Worm (Caenorhabditis elegans) whole organism, L4 larva: ENCODE measurements around the gene F48G7.9.

ENCODE experiments used
- T20F7.1 ChIP-seq: fragments of 200-800 bp; sonication (Bioruptor generic); optimal IDR thresholded peaks from 2 replicates; lab custom pipeline; 2018; ENCODE audit warnings: mild to moderate bottlenecking, missing genetic modification characterization, missing compliant biosample characterization
- T26A8.4 ChIP-seq: fragments of 200-800 bp; sonication (Bioruptor generic); IDR thresholded peaks from 2 replicates; pipeline ENCODE4 v1.3.6; 2022; ENCODE audit warnings: missing genetic modification characterization, missing compliant biosample characterization
- Y48G9A.11 ChIP-seq: fragments of 200-800 bp; sonication (Bioruptor generic); IDR thresholded peaks from 2 replicates; pipeline ENCODE4 v1.3.6; 2022; ENCODE audit warnings: missing genetic modification reagents, missing genetic modification characterization, missing compliant biosample characterization
- Y75B8A.6 ChIP-seq: fragments of 200-800 bp; sonication (Bioruptor generic); IDR thresholded peaks from 2 replicates; pipeline ENCODE4 v1.3.6; 2022; ENCODE audit warnings: missing genetic modification reagents, missing genetic modification characterization, missing compliant biosample characterization
- aly-2 ChIP-seq: sonication (generic microtip); optimal IDR thresholded peaks from 2 replicates; lab custom pipeline; 2018; ENCODE audit warnings: missing biosample characterization, missing genetic modification characterization
- ceh-20 ChIP-seq: fragments of 200-800 bp; sonication (Bioruptor generic); IDR thresholded peaks from 2 replicates; pipeline ENCODE4 v1.3.6; 2022; ENCODE audit warnings: missing genetic modification reagents, missing genetic modification characterization, missing compliant biosample characterization
- ceh-62 ChIP-seq: sonication (generic microtip); optimal IDR thresholded peaks from 2 replicates; lab custom pipeline; 2017; ENCODE audit warnings: missing biosample characterization, missing genetic modification characterization
- ces-1 ChIP-seq: fragments of 150-350 bp; sonication (generic microtip); optimal IDR thresholded peaks from 4 replicates; lab custom pipeline; 2014; ENCODE audit warnings: missing biosample characterization, missing genetic modification reagents, missing genetic modification characterization
- cey-2 ChIP-seq: sonication (generic microtip); optimal IDR thresholded peaks from 3 replicates; lab custom pipeline; 2017; ENCODE audit warnings: missing genetic modification characterization, mild to moderate bottlenecking, missing compliant biosample characterization, antibody characterized with exemption, borderline replicate concordance; ENCODE audit not compliant: insufficient read depth
- daf-16 ChIP-seq, 3 experiments: sonication (generic microtip); optimal IDR thresholded peaks; 2 replicates each; lab custom pipeline; 2016 to 2017; ENCODE audit warnings: missing genetic modification characterization in 3 of 3, missing genetic modification reagents in 3 of 3, mild to moderate bottlenecking in 2 of 3, missing compliant biosample characterization in 2 of 3, missing biosample characterization in 1 of 3, moderate library complexity in 1 of 3
- dmd-6 ChIP-seq: fragments of 200-800 bp; sonication (Bioruptor generic); IDR thresholded peaks from 2 replicates; pipeline ENCODE4 v1.3.6; 2022; ENCODE audit warnings: missing genetic modification reagents, missing genetic modification characterization, missing compliant biosample characterization
- dmd-9 ChIP-seq: fragments of 200-800 bp; sonication (Bioruptor generic); IDR thresholded peaks from 2 replicates; pipeline ENCODE4 v1.3.6; 2022; ENCODE audit warnings: missing genetic modification reagents, missing genetic modification characterization, missing compliant biosample characterization
- duxl-1 ChIP-seq: sonication (generic microtip); optimal IDR thresholded peaks from 2 replicates; lab custom pipeline; 2016; ENCODE audit warnings: mild to moderate bottlenecking, missing genetic modification characterization, moderate library complexity, missing compliant biosample characterization; ENCODE audit not compliant: poor library complexity
- dve-1 ChIP-seq: sonication (generic microtip); optimal IDR thresholded peaks from 2 replicates; lab custom pipeline; 2017; ENCODE audit warnings: antibody characterized with exemption, mild to moderate bottlenecking, missing genetic modification characterization, missing compliant biosample characterization; ENCODE audit not compliant: insufficient read depth
- fkh-10 ChIP-seq: fragments of 150-350 bp; optimal IDR thresholded peaks from 2 replicates; lab custom pipeline; 2014; ENCODE audit warnings: missing biosample characterization, missing genetic modification reagents, missing genetic modification characterization
- gei-8 ChIP-seq: fragments of 200-800 bp; sonication (Bioruptor generic); optimal IDR thresholded peaks from 2 replicates; lab custom pipeline; 2018; ENCODE audit warnings: mild to moderate bottlenecking, missing genetic modification characterization, missing compliant biosample characterization
- hlh-11 ChIP-seq: fragments of 200-800 bp; sonication (Bioruptor generic); optimal IDR thresholded peaks from 2 replicates; lab custom pipeline; 2018; ENCODE audit warnings: mild to moderate bottlenecking, missing genetic modification characterization, missing compliant biosample characterization
- hlh-30 ChIP-seq: sonication (generic microtip); optimal IDR thresholded peaks from 2 replicates; lab custom pipeline; 2017; ENCODE audit warnings: antibody characterized with exemption, mild to moderate bottlenecking, missing genetic modification characterization, missing compliant biosample characterization; ENCODE audit not compliant: insufficient read depth
- hmg-1.1 ChIP-seq: fragments of 200-800 bp; sonication (Bioruptor generic); IDR thresholded peaks from 2 replicates; pipeline ENCODE4 v1.3.6; 2022; ENCODE audit warnings: missing genetic modification reagents, missing genetic modification characterization, missing compliant biosample characterization
- lim-7 ChIP-seq: fragments of 200-800 bp; sonication (Bioruptor generic); IDR thresholded peaks from 2 replicates; pipeline ENCODE4 v1.3.6; 2022; ENCODE audit warnings: missing genetic modification characterization, missing compliant biosample characterization
- lin-1 ChIP-seq: fragments of 200-800 bp; sonication (Bioruptor generic); IDR thresholded peaks from 2 replicates; pipeline ENCODE4 v1.3.6; 2022; ENCODE audit warnings: missing genetic modification reagents, missing genetic modification characterization, missing compliant biosample characterization
- lin-13 ChIP-seq: fragments of 150-350 bp; optimal IDR thresholded peaks from 2 replicates; lab custom pipeline; 2014; ENCODE audit warnings: missing biosample characterization, missing genetic modification reagents, missing genetic modification characterization
- lir-3 ChIP-seq: sonication (generic microtip); optimal IDR thresholded peaks from 2 replicates; lab custom pipeline; 2016; ENCODE audit warnings: mild to moderate bottlenecking, missing genetic modification characterization, missing compliant biosample characterization
- lsy-2 ChIP-seq, 2 experiments: fragments of 150-350 bp in 1 of 2; sonication (generic microtip) in 1 of 2; optimal IDR thresholded peaks; 2 replicates each; lab custom pipeline; 2014 to 2017; ENCODE audit warnings: missing biosample characterization in 2 of 2, missing genetic modification characterization in 2 of 2
- mdl-1 ChIP-seq, 2 experiments: fragments of 150-350 bp in 1 of 2; sonication (generic microtip) in 1 of 2; optimal IDR thresholded peaks; 2 replicates each; lab custom pipeline; 2014 to 2017; ENCODE audit warnings: missing biosample characterization in 2 of 2, missing genetic modification characterization in 2 of 2
- mes-2 ChIP-seq: sonication (generic microtip); optimal IDR thresholded peaks from 2 replicates; lab custom pipeline; 2016; ENCODE audit warnings: missing genotype, mild to moderate bottlenecking, missing genetic modification characterization, missing compliant biosample characterization; ENCODE audit not compliant: poor library complexity, severe bottlenecking
- mxl-3 ChIP-seq: fragments of 200-800 bp; sonication (Bioruptor generic); optimal IDR thresholded peaks from 2 replicates; lab custom pipeline; 2018; ENCODE audit warnings: mild to moderate bottlenecking, missing genetic modification characterization, missing compliant biosample characterization
- nhr-25 ChIP-seq: sonication (generic microtip); optimal IDR thresholded peaks from 2 replicates; lab custom pipeline; 2017; ENCODE audit warnings: missing genetic modification characterization, mild to moderate bottlenecking, missing compliant biosample characterization, antibody characterized with exemption, moderate library complexity, borderline replicate concordance; ENCODE audit not compliant: insufficient read depth
- nhr-28 ChIP-seq: fragments of 150-350 bp; optimal IDR thresholded peaks from 2 replicates; lab custom pipeline; 2014; ENCODE audit warnings: missing biosample characterization, missing genetic modification characterization
- nhr-6 ChIP-seq: fragments of 150-350 bp; optimal IDR thresholded peaks from 2 replicates; lab custom pipeline; 2014; ENCODE audit warnings: missing biosample characterization, missing genetic modification characterization
- nhr-77 ChIP-seq: fragments of 150-350 bp; optimal IDR thresholded peaks from 2 replicates; lab custom pipeline; 2014; ENCODE audit warnings: missing biosample characterization, missing genetic modification characterization
- php-3 ChIP-seq: fragments of 200-800 bp; sonication (Bioruptor generic); IDR thresholded peaks from 2 replicates; pipeline ENCODE4 v1.3.6; 2022; ENCODE audit warnings: missing genetic modification reagents, missing genetic modification characterization, missing compliant biosample characterization
- pqm-1 ChIP-seq: sonication (generic microtip); optimal IDR thresholded peaks from 2 replicates; lab custom pipeline; 2017; ENCODE audit warnings: missing biosample characterization, missing genetic modification characterization
- rbr-2 ChIP-seq: sonication (generic microtip); optimal IDR thresholded peaks from 2 replicates; lab custom pipeline; 2016; ENCODE audit warnings: missing genotype, missing genetic modification characterization, missing compliant biosample characterization
- skn-1 ChIP-seq: fragments of 150-350 bp; optimal IDR thresholded peaks from 2 replicates; lab custom pipeline; 2014; ENCODE audit warnings: missing biosample characterization, missing genetic modification characterization
- snpc-1.2 ChIP-seq: fragments of 200-800 bp; sonication (Bioruptor generic); IDR thresholded peaks from 2 replicates; pipeline ENCODE4 v1.3.6; 2022; ENCODE audit warnings: missing genetic modification reagents, missing genetic modification characterization, missing compliant biosample characterization
- snpc-4 ChIP-seq: fragments of 150-350 bp; optimal IDR thresholded peaks from 2 replicates; lab custom pipeline; 2014; ENCODE audit warnings: missing biosample characterization, missing genetic modification characterization
- spr-3 ChIP-seq: fragments of 200-800 bp; sonication (Bioruptor generic); optimal IDR thresholded peaks from 2 replicates; lab custom pipeline; 2018; ENCODE audit warnings: mild to moderate bottlenecking, missing genetic modification characterization, missing compliant biosample characterization
- tag-97 ChIP-seq: fragments of 200-800 bp; sonication (Bioruptor generic); IDR thresholded peaks from 2 replicates; pipeline ENCODE4 v1.3.6; 2022; ENCODE audit warnings: missing genetic modification characterization, missing compliant biosample characterization
- unc-62 ChIP-seq, 3 experiments: fragments of 150-350 bp in 1 of 3; sonication (generic microtip); optimal IDR thresholded peaks in 2 of 3; peaks in 1 of 3; 1 replicate in 1 of 3; 2 replicates in 2 of 3; lab custom pipeline; 2014 to 2017; ENCODE audit warnings: missing biosample characterization in 3 of 3, missing genetic modification characterization in 3 of 3, missing genetic modification reagents in 3 of 3, missing genotype in 1 of 3
- zag-1 ChIP-seq: fragments of 150-350 bp; optimal IDR thresholded peaks from 2 replicates; lab custom pipeline; 2014; ENCODE audit warnings: missing biosample characterization, missing genetic modification characterization
- zfp-2 ChIP-seq: sonication (generic microtip); optimal IDR thresholded peaks from 2 replicates; lab custom pipeline; 2016; ENCODE audit warnings: mild to moderate bottlenecking, missing genetic modification characterization, missing compliant biosample characterization
- zfp-3 ChIP-seq: fragments of 200-800 bp; sonication (Bioruptor generic); conservative IDR thresholded peaks from 2 replicates; pipeline ENCODE4 v1.3.6; 2022; ENCODE audit warnings: missing genetic modification reagents, missing genetic modification characterization, missing compliant biosample characterization

Gene F48G7.9

DNA sequence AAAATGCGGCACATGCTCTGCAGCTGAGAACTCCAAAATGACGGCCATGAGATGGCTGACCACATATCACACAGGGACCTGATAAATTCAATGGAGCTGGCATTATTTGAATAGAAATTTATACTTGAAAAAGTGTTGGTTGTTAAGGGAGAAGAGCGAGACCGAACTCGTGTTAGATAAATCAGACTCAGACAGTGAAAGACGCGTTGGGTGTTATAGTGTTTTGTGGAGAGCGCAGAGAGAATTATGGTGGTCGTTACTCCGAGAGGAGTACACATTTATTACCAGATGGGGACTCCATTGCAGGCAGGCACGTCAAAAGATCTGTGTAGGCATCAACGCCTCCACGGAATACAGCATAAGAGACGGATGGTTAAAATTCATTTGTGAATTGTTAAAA is 14.3 kb upstream of the F48G7.9 start, which contains the start of gene nhr-190:
Gene nhr-190 (minus strand): TSS at position 175 of the 400 bp plus-strand sequence.
- TF ChIP-seq ces-1 (GFP tag; lab: Kevin White, UChicago) (no peak), zfp-2 (tag; lab: Kevin White, UChicago) (no peak), snpc-4 (no peak), zfp-3 (no peak), hlh-30 (tag; lab: Kevin White, UChicago) (peak; percentile 58), lim-7 (GFP tag; lab: Robert Waterston, UW) (0 out of 2 replicates have a peak, but pooled peaks have one; percentile 3), tag-97 (GFP tag; lab: Robert Waterston, UW) (no peak), nhr-25 (no peak), hmg-1.1 (GFP tag; lab: Robert Waterston, UW) (0 out of 2 replicates have a peak, but pooled peaks have one; percentile 39)

DNA sequence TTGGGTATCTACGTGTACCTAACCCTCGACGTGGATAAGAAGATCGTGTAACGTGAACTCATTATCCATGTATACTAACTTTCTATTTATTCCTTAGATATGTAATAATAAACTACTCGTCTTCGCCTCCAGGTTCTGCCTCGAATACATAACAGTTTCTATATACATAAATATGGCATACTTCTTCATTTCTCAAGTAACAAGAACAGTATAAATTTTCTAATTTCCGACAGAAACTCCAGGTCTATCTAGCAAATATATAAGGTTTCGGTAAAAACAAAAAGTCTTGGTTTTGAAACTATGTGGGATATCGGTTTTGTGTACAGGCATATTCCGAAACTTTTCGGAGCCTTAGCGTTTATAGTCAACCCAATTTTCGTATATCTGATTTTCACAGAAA is 9.9 kb upstream of the F48G7.9 start, which contains the start of gene srj-37:
Gene srj-37 (plus strand): TSS at position 301 of the 400 bp plus-strand sequence.
- no peak for TF ChIP-seq nhr-6 (tag; lab: Kevin White, UChicago)
- TF ChIP-seq fkh-10 (GFP tag; lab: Kevin White, UChicago), result no peak
- TF ChIP-seq hlh-11, result no peak
- TF ChIP-seq skn-1 (tag; lab: Kevin White, UChicago), result no peak
- TF ChIP-seq snpc-1.2 (GFP tag; lab: Robert Waterston, UW), result no peak
- no peak for TF ChIP-seq zfp-2 (tag; lab: Kevin White, UChicago)
- TF ChIP-seq T20F7.1 (GFP tag; lab: Kevin White, UChicago), result no peak
- no peak for TF ChIP-seq zag-1

DNA sequence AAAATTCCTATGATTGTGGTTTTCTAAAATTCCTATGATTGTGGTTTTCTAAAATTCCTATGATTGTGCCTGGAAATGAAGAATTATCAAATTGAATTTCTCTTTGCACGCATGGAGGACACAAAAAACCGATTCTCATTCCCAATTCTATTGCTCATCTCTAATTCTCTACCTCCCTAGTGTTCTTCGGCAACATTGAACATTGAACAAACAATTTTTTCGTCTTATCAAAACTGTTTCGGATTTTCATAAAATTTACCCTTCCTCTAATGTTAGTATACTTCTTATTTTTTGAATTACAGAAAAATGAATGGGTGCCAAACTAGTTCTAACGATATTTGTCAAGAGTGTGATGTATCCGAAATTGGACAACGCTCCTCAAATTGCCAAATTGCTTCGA is 7.9 kb upstream of the F48G7.9 start, which contains the start of gene pals-31:
Gene pals-31 (plus strand): TSS at position 301 of the 400 bp plus-strand sequence.
- TF ChIP-seq php-3 (GFP tag; lab: Robert Waterston, UW), result no peak
- no peak for TF ChIP-seq Y75B8A.6 (GFP tag; lab: Robert Waterston, UW)
- TF ChIP-seq dmd-9, result no peak
- no peak for TF ChIP-seq aly-2 (tag; lab: Kevin White, UChicago)
- no peak for TF ChIP-seq T20F7.1 (GFP tag; lab: Kevin White, UChicago)
- TF ChIP-seq gei-8 (GFP tag; lab: Kevin White, UChicago), result no peak
- TF ChIP-seq unc-62 (GFP tag; optimal IDR thresholded peaks at IDR 0.05 in 1 of 2; lab: Kevin White, UChicago), result no peak
- no peak for TF ChIP-seq unc-62 (tag; optimal IDR thresholded peaks at IDR 0.05; lab: Kevin White, UChicago)
- no peak for TF ChIP-seq Y48G9A.11 (GFP tag; lab: Robert Waterston, UW)
- no peak for TF ChIP-seq pqm-1 (tag; lab: Kevin White, UChicago)
- no peak for TF ChIP-seq spr-3 (GFP tag; lab: Kevin White, UChicago)
- TF ChIP-seq ceh-20 (GFP tag; lab: Robert Waterston, UW), result no peak
- no peak for TF ChIP-seq ceh-62
- TF ChIP-seq lin-13 (GFP tag; lab: Kevin White, UChicago), result no peak
- TF ChIP-seq lin-1, result no peak
- no peak for TF ChIP-seq lir-3
- no peak for TF ChIP-seq hlh-11
- no peak for TF ChIP-seq rbr-2 (tag; lab: Kevin White, UChicago)
- TF ChIP-seq cey-2 (tag; lab: Kevin White, UChicago), result no peak
- no peak for TF ChIP-seq dve-1
- no peak for TF ChIP-seq skn-1 (tag; lab: Kevin White, UChicago)

DNA sequence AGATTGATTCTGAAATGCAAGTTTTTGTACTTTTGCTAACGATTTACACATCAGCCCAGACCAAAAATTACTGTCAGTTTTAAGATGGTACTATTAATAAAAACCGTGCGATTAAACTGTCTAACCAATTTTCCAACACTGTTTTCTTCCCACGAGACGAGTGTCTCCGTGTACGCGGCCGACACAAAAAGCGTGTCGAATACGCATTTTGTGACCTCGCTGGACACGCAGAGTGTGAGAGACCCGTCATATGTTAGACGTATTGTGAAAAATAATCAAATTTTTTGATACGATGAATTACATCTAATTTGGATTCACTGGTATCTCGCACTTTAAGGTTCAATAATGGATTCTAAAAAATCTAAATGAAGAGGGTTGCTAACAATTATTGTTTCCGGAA is 7.2 kb upstream of the F48G7.9 start:
- peak in 1 of 2 experiments; percentile 2 for TF ChIP-seq lsy-2 (tag; optimal IDR thresholded peaks at IDR 0.05; lab: Kevin White, UChicago)
- TF ChIP-seq dmd-6 (GFP tag; lab: Robert Waterston, UW), result peak; percentile 61; the same call in 1 of the 2 replicates
- peak; percentile 98 for TF ChIP-seq nhr-28 (tag; lab: Kevin White, UChicago)
- peak; percentile 85 for TF ChIP-seq nhr-77 (tag; lab: Kevin White, UChicago)
- 0 out of 2 replicates have a peak, but pooled peaks have one; percentile 16 for TF ChIP-seq hmg-1.1 (GFP tag; lab: Robert Waterston, UW)
- peak; percentile 15 to 74 for TF ChIP-seq mdl-1 (tag; optimal IDR thresholded peaks at IDR 0.05; lab: Kevin White, UChicago)
- TF ChIP-seq unc-62 (GFP tag; optimal IDR thresholded peaks at IDR 0.05 in 1 of 2; lab: Kevin White, UChicago), result no peak
- no peak for TF ChIP-seq unc-62 (tag; optimal IDR thresholded peaks at IDR 0.05; lab: Kevin White, UChicago)
- TF ChIP-seq mxl-3 (GFP tag; lab: Kevin White, UChicago), result peak; percentile 78
- TF ChIP-seq hlh-30 (tag; lab: Kevin White, UChicago), result peak; percentile 87
- TF ChIP-seq mes-2, result peak; percentile 33
- TF ChIP-seq pqm-1 (tag; lab: Kevin White, UChicago), result peak; percentile 66
- TF ChIP-seq T26A8.4 (GFP tag; lab: Robert Waterston, UW), result no peak
- no peak for TF ChIP-seq daf-16 (GFP tag; optimal IDR thresholded peaks at IDR 0.05; lab: Kevin White, UChicago)
- TF ChIP-seq daf-16 (tag; optimal IDR thresholded peaks at IDR 0.05; lab: Kevin White, UChicago), result peak; percentile 40
- TF ChIP-seq duxl-1, result peak; percentile 51
